Fruit fly (Drosophila melanogaster) whole organism, embryonic: ENCODE measurements around the gene Mob3.

Experiments used
- Bgb ChIP-seq: fragments of 200-800 bp; sonication (Bioruptor generic); IDR thresholded peaks from 2 replicates; pipeline ENCODE4 v1.3.6; 2022; ENCODE audit warnings: missing biosample characterization, missing genetic modification characterization; ENCODE audit not compliant: partially characterized antibody
- CG10267 ChIP-seq: fragments of 200-800 bp; sonication (Bioruptor generic); optimal IDR thresholded peaks from 2 replicates; lab custom pipeline; 2018; ENCODE audit warnings: missing biosample characterization, mild to moderate bottlenecking, missing genetic modification characterization, moderate library complexity
- CG10959 ChIP-seq: fragments of 200-800 bp; sonication (Bioruptor generic); IDR thresholded peaks from 2 replicates; pipeline ENCODE4 v1.3.6; 2022; ENCODE audit warnings: missing biosample characterization, missing genetic modification characterization
- CG12104 ChIP-seq: fragments of 200-800 bp; sonication (Bioruptor generic); optimal IDR thresholded peaks from 3 replicates; lab custom pipeline; 2016; ENCODE audit warnings: missing biosample characterization, missing genetic modification characterization
- CG12391 ChIP-seq: fragments of 200-800 bp; sonication (Bioruptor generic); optimal IDR thresholded peaks from 3 replicates; lab custom pipeline; 2018; ENCODE audit warnings: missing biosample characterization, mild to moderate bottlenecking, missing genetic modification characterization, moderate library complexity
- CG12659 ChIP-seq: fragments of 200-800 bp; sonication (Bioruptor generic); optimal IDR thresholded peaks from 3 replicates; lab custom pipeline; 2017; ENCODE audit warnings: mild to moderate bottlenecking, missing biosample characterization, missing genetic modification reagents, missing genetic modification characterization
- CG13287 ChIP-seq: fragments of 200-800 bp; sonication (Bioruptor generic); IDR thresholded peaks from 2 replicates; pipeline ENCODE4 v1.3.6; 2022; ENCODE audit warnings: missing biosample characterization, missing genetic modification characterization; ENCODE audit not compliant: partially characterized antibody
- CG14050 ChIP-seq: fragments of 200-800 bp; sonication (Bioruptor generic); IDR thresholded peaks from 3 replicates; pipeline ENCODE4 v1.3.6; 2022; ENCODE audit warnings: missing biosample characterization, missing genetic modification characterization
- CG14710 ChIP-seq: fragments of 200-800 bp; sonication (Bioruptor generic); optimal IDR thresholded peaks from 3 replicates; lab custom pipeline; 2019; ENCODE audit warnings: missing biosample characterization, mild to moderate bottlenecking, missing genetic modification characterization, moderate library complexity
- CG15011 ChIP-seq: fragments of 200-800 bp; sonication (Bioruptor generic); optimal IDR thresholded peaks from 3 replicates; lab custom pipeline; 2018; ENCODE audit warnings: missing biosample characterization, mild to moderate bottlenecking, missing genetic modification characterization
- CG15479 ChIP-seq: fragments of 200-800 bp; sonication (Bioruptor generic); optimal IDR thresholded peaks from 3 replicates; lab custom pipeline; 2019; ENCODE audit warnings: missing biosample characterization, mild to moderate bottlenecking, missing genetic modification characterization, moderate library complexity
- CG17361 ChIP-seq: fragments of 200-800 bp; sonication (Bioruptor generic); IDR thresholded peaks from 3 replicates; pipeline ENCODE4 v1.3.6; 2022; ENCODE audit warnings: missing biosample characterization, missing genetic modification characterization
- CG2116 ChIP-seq: fragments of 200-800 bp; sonication (Bioruptor generic); optimal IDR thresholded peaks from 3 replicates; lab custom pipeline; 2018; ENCODE audit warnings: missing biosample characterization, mild to moderate bottlenecking, missing genetic modification characterization
- CG30403 ChIP-seq: fragments of 200-800 bp; sonication (Bioruptor generic); optimal IDR thresholded peaks from 3 replicates; lab custom pipeline; 2016; ENCODE audit warnings: missing biosample characterization, missing genetic modification characterization
- CG30431 ChIP-seq: fragments of 200-800 bp; sonication (Bioruptor generic); optimal IDR thresholded peaks from 2 replicates; lab custom pipeline; 2017; ENCODE audit warnings: missing biosample characterization, missing genetic modification characterization
- CG3995 ChIP-seq: fragments of 200-800 bp; sonication (Bioruptor generic); optimal IDR thresholded peaks from 3 replicates; lab custom pipeline; 2016; ENCODE audit warnings: missing biosample characterization, missing genetic modification characterization
- CG42726 ChIP-seq: fragments of 200-800 bp; sonication (Bioruptor generic); IDR thresholded peaks from 2 replicates; pipeline ENCODE4 v1.3.6; 2022; ENCODE audit warnings: missing biosample characterization, missing genetic modification characterization; ENCODE audit not compliant: partially characterized antibody
- CG4617 ChIP-seq: fragments of 200-800 bp; sonication (Bioruptor generic); optimal IDR thresholded peaks from 3 replicates; lab custom pipeline; 2016; ENCODE audit warnings: missing biosample characterization, missing genetic modification characterization, borderline replicate concordance
- CG6791 ChIP-seq: fragments of 200-800 bp; sonication (Bioruptor generic); IDR thresholded peaks from 3 replicates; pipeline ENCODE4 v1.3.6; 2022; ENCODE audit warnings: missing biosample characterization, missing genetic modification characterization; ENCODE audit not compliant: partially characterized antibody
- CG8290 ChIP-seq, 3 experiments: fragments of 200-800 bp; sonication (Bioruptor generic); optimal IDR thresholded peaks; 2 replicates each; lab custom pipeline; 2016 to 2019; ENCODE audit warnings: missing biosample characterization in 3 of 3, missing genetic modification characterization in 3 of 3, mild to moderate bottlenecking in 2 of 3, moderate library complexity in 1 of 3
- CG8924 ChIP-seq: fragments of 200-800 bp; optimal IDR thresholded peaks from 3 replicates; lab custom pipeline; 2019; ENCODE audit warnings: missing biosample characterization, mild to moderate bottlenecking, missing genetic modification characterization, moderate library complexity
- Chrac-16 ChIP-seq: fragments of 200-800 bp; sonication (Bioruptor generic); optimal IDR thresholded peaks from 3 replicates; lab custom pipeline; 2016; ENCODE audit warnings: missing biosample characterization, missing genetic modification characterization
- Elba2 ChIP-seq: fragments of 200-800 bp; sonication (Bioruptor generic); optimal IDR thresholded peaks from 3 replicates; lab custom pipeline; 2016; ENCODE audit warnings: missing biosample characterization, missing genetic modification characterization
- Ets65A ChIP-seq: fragments of 200-800 bp; sonication (Bioruptor generic); peaks from one replicate; lab custom pipeline; 2016; ENCODE audit warnings: missing biosample characterization, missing genetic modification characterization
- Lhr ChIP-seq: fragments of 200-800 bp; sonication (Bioruptor generic); optimal IDR thresholded peaks from 3 replicates; lab custom pipeline; 2017; ENCODE audit warnings: mild to moderate bottlenecking, missing biosample characterization, missing genetic modification reagents, missing genetic modification characterization
- Mad ChIP-seq: fragments of 200-800 bp; sonication (Bioruptor generic); optimal IDR thresholded peaks from 2 replicates; lab custom pipeline; 2016; ENCODE audit warnings: missing biosample characterization, missing genetic modification characterization
- Pdp1 ChIP-seq, 2 experiments: fragments of 200-800 bp; sonication (Bioruptor generic); optimal IDR thresholded peaks; 3 replicates each; lab custom pipeline; 2016; ENCODE audit warnings: missing biosample characterization in 2 of 2, missing genetic modification characterization in 2 of 2, mild to moderate bottlenecking in 1 of 2, moderate library complexity in 1 of 2
- Scr ChIP-seq: fragments of 200-800 bp; sonication (Bioruptor generic); IDR thresholded peaks from 2 replicates; pipeline ENCODE4 v1.3.6; 2022; ENCODE audit warnings: missing biosample characterization, missing genetic modification characterization; ENCODE audit not compliant: partially characterized antibody
- Sox100B ChIP-seq: fragments of 200-800 bp; sonication (Bioruptor generic); optimal IDR thresholded peaks from 3 replicates; lab custom pipeline; 2018; ENCODE audit warnings: missing biosample characterization, mild to moderate bottlenecking, missing genetic modification characterization
- Trl ChIP-seq, 3 experiments: fragments of >200 bp in 2 of 3; fragments of 200-800 bp in 1 of 3; sonication (Bioruptor generic) in 1 of 3; optimal IDR thresholded peaks; 2 replicates in 1 of 3; 3 replicates in 2 of 3; lab custom pipeline; 2016 to 2017; ENCODE audit warnings: missing biosample characterization in 1 of 3, missing genetic modification characterization in 1 of 3
- amos ChIP-seq: fragments of 200-800 bp; sonication (Bioruptor generic); IDR thresholded peaks from 2 replicates; pipeline ENCODE4 v1.3.6; 2022; ENCODE audit warnings: missing biosample characterization, missing genetic modification characterization; ENCODE audit not compliant: partially characterized antibody
- ato ChIP-seq: fragments of 200-800 bp; sonication (Bioruptor generic); IDR thresholded peaks from 2 replicates; pipeline ENCODE4 v1.3.6; 2022; ENCODE audit warnings: missing biosample characterization, missing genetic modification characterization; ENCODE audit not compliant: partially characterized antibody
- bbx ChIP-seq: fragments of 200-800 bp; sonication (Bioruptor generic); IDR thresholded peaks from 2 replicates; pipeline ENCODE4 v1.3.6; 2022; ENCODE audit warnings: missing biosample characterization, missing genetic modification characterization; ENCODE audit not compliant: partially characterized antibody
- dati ChIP-seq: fragments of 200-800 bp; sonication (Bioruptor generic); IDR thresholded peaks from 2 replicates; pipeline ENCODE4 v1.3.6; 2022; ENCODE audit warnings: missing biosample characterization, missing genetic modification characterization
- dpn ChIP-seq, 2 experiments: fragments of 200-800 bp; sonication (Bioruptor generic); optimal IDR thresholded peaks; 3 replicates each; lab custom pipeline; 2016; ENCODE audit warnings: missing biosample characterization in 2 of 2, missing genetic modification characterization in 2 of 2
- fru ChIP-seq: fragments of >200 bp; optimal IDR thresholded peaks from 2 replicates; lab custom pipeline; 2017
- gcm ChIP-seq: fragments of 200-800 bp; sonication (Bioruptor generic); optimal IDR thresholded peaks from 2 replicates; lab custom pipeline; 2019; ENCODE audit warnings: missing biosample characterization, mild to moderate bottlenecking, missing genetic modification characterization, moderate library complexity
- hb ChIP-seq: fragments of 200-800 bp; sonication (Bioruptor generic); IDR thresholded peaks from 3 replicates; pipeline ENCODE4 v1.3.6; 2022; ENCODE audit warnings: missing biosample characterization, missing genetic modification characterization; ENCODE audit not compliant: partially characterized antibody
- knrl ChIP-seq: fragments of 200-800 bp; sonication (Bioruptor generic); IDR thresholded peaks from 3 replicates; pipeline ENCODE4 v1.3.6; 2022; ENCODE audit warnings: missing biosample characterization, missing genetic modification characterization; ENCODE audit not compliant: partially characterized antibody
- luna ChIP-seq: fragments of 200-800 bp; sonication (Bioruptor generic); optimal IDR thresholded peaks from 2 replicates; lab custom pipeline; 2016; ENCODE audit warnings: missing biosample characterization, missing genetic modification characterization
- nmo ChIP-seq: fragments of 200-800 bp; sonication (Bioruptor generic); optimal IDR thresholded peaks from 2 replicates; lab custom pipeline; 2018; ENCODE audit warnings: missing biosample characterization, mild to moderate bottlenecking, missing genetic modification characterization, moderate library complexity
- phol ChIP-seq: fragments of 200-800 bp; sonication (Bioruptor generic); optimal IDR thresholded peaks from 3 replicates; lab custom pipeline; 2018; ENCODE audit warnings: missing biosample characterization, mild to moderate bottlenecking, missing genetic modification characterization, moderate library complexity
- seq ChIP-seq: fragments of 200-800 bp; sonication (Bioruptor generic); IDR thresholded peaks from 2 replicates; pipeline ENCODE4 v1.3.6; 2022; ENCODE audit warnings: missing biosample characterization, missing genetic modification characterization
- sna ChIP-seq: fragments of 200-800 bp; sonication (Bioruptor generic); IDR thresholded peaks from 2 replicates; pipeline ENCODE4 v1.3.6; 2022; ENCODE audit warnings: missing biosample characterization, missing genetic modification characterization; ENCODE audit not compliant: partially characterized antibody
- unc-4 ChIP-seq: fragments of 200-800 bp; sonication (Bioruptor generic); IDR thresholded peaks from 2 replicates; pipeline ENCODE4 v1.3.6; 2022; ENCODE audit warnings: missing biosample characterization, missing genetic modification characterization; ENCODE audit not compliant: partially characterized antibody

The Mob3 gene

DNA sequence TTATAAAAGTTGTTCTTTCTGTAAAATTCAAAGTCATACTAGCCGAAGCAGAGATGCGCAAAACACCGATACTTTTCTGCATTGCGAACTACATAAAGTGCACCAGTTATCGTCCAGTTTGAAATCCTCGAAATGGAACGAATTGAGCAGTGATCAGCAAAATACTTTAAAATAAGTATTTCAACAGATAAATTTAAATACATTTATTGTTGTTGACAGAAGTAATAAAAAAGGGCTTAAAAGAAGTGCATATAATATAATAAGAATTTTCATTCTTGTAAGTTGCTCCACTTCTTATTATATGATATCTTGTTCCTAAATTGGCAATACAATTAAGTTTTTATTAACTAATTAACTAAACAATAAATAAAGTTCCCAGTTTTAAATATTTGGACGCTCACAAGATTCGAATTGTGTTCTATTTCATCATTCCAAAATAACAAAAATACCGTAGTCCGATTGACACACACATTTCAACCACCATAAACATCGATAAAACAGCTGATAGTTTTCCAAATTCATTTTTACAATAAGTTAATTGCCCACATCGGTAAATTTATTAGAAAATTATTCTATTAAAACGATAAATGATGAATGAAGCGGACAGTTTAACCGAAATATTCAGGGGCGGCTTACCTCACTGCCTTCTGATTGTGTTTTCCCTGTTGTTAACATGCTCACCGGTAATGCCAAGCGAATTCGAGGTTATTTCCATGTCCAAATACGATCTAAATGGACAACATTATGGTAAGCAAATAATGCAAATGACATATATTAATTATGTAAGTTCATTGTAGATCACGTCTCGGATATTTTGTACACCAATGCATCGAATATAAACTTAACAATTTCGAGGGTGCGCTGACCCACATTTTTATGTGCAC lies 49.4 kb downstream of the Mob3 start, which contains the start of the genes Usp14 and CG4972 (continued):
- TF ChIP-seq CG42726 (GFP tag; lab: Robert Waterston, UW): 0 out of 2 replicates have a peak, but pooled peaks have one; percentile 9
- peak; percentile 56 for TF ChIP-seq CG2116 (GFP tag; lab: Kevin White, UChicago)
- peak; percentile 66 for TF ChIP-seq knrl (GFP tag; lab: Robert Waterston, UW)
- no peak for TF ChIP-seq CG30431 (GFP tag; lab: Kevin White, UChicago)
- no peak for TF ChIP-seq gcm (GFP tag; lab: Kevin White, UChicago)
- TF ChIP-seq CG8290 (GFP tag; optimal IDR thresholded peaks at IDR 0.05; lab: Kevin White, UChicago): peak; percentile 6
- TF ChIP-seq CG8290 (tag; optimal IDR thresholded peaks at IDR 0.05; lab: Kevin White, UChicago): no peak
- no peak for TF ChIP-seq Chrac-16 (GFP tag; lab: Kevin White, UChicago)
- TF ChIP-seq hb: no peak
- TF ChIP-seq dpn (GFP tag; optimal IDR thresholded peaks at IDR 0.05; lab: Kevin White, UChicago): peak in 1 of 2 experiments; percentile 18
- TF ChIP-seq ato: no peak
- no peak for TF ChIP-seq fru (lab: Kevin White, UChicago)
- 0 out of 2 replicates have a peak, but pooled peaks have one; percentile 19 for TF ChIP-seq unc-4 (GFP tag; lab: Robert Waterston, UW)
- peak; percentile 3 for TF ChIP-seq Elba2 (GFP tag; lab: Kevin White, UChicago)
- peak; percentile 77; the same call in 2 of the 3 replicates for TF ChIP-seq CG17361
- TF ChIP-seq CG14710: peak; percentile 64
- 0 out of 2 replicates have a peak, but pooled peaks have one; percentile 9 for TF ChIP-seq sna (GFP tag; lab: Robert Waterston, UW)
- TF ChIP-seq Mad (GFP tag; lab: Kevin White, UChicago): no peak
- peak; percentile 53; the same call in 1 of the 2 replicates for TF ChIP-seq amos (GFP tag; lab: Robert Waterston, UW)
- peak in 1 of 2 experiments; percentile 27 for TF ChIP-seq Pdp1 (GFP tag; optimal IDR thresholded peaks at IDR 0.05; lab: Kevin White, UChicago)
- no peak for TF ChIP-seq CG15011
- peak; percentile 19 for TF ChIP-seq CG4617 (GFP tag; lab: Kevin White, UChicago)
- peak; percentile 9 for TF ChIP-seq Sox100B (GFP tag; lab: Kevin White, UChicago)
- TF ChIP-seq Bgb (GFP tag; lab: Robert Waterston, UW): peak; percentile 38; the same call in 1 of the 2 replicates
- TF ChIP-seq CG15479 (GFP tag; lab: Kevin White, UChicago): no peak
- no peak for TF ChIP-seq Trl (optimal IDR thresholded peaks at IDR 0.05; lab: Kevin White, UChicago)
- no peak for TF ChIP-seq Trl (GFP tag; optimal IDR thresholded peaks at IDR 0.05; lab: Kevin White, UChicago)
- TF ChIP-seq CG6791 (GFP tag; lab: Robert Waterston, UW): peak; percentile 56; the same call in 2 of the 3 replicates
- TF ChIP-seq Scr (GFP tag; lab: Robert Waterston, UW): peak; percentile 54; the same call in 1 of the 2 replicates
- peak; percentile 25 for TF ChIP-seq Ets65A (GFP tag; lab: Kevin White, UChicago)
- TF ChIP-seq dati (GFP tag; lab: Robert Waterston, UW): no peak
- peak; percentile 41 for TF ChIP-seq CG12659 (GFP tag; lab: Kevin White, UChicago)
- peak; percentile 60 for TF ChIP-seq phol
- no peak for TF ChIP-seq luna (GFP tag; lab: Kevin White, UChicago)
- TF ChIP-seq CG30403 (GFP tag; lab: Kevin White, UChicago): peak; percentile 45
- peak; percentile 71 for TF ChIP-seq nmo
- TF ChIP-seq CG10959 (GFP tag; lab: Robert Waterston, UW): no peak
- TF ChIP-seq CG10267 (tag; lab: Kevin White, UChicago): peak; percentile 16
- no peak for TF ChIP-seq CG14050 (GFP tag; lab: Robert Waterston, UW)
- TF ChIP-seq seq: no peak
- peak; percentile 23; the same call in 1 of the 2 replicates for TF ChIP-seq CG13287
- TF ChIP-seq CG8924 (tag; lab: Kevin White, UChicago): peak; percentile 40
- TF ChIP-seq bbx (GFP tag; lab: Robert Waterston, UW): peak; percentile 42
- peak; percentile 20 for TF ChIP-seq CG12104
- TF ChIP-seq CG12391 (tag; lab: Kevin White, UChicago): peak; percentile 38
- peak; percentile 77 for TF ChIP-seq CG3995 (GFP tag; lab: Kevin White, UChicago)
- TF ChIP-seq Lhr (GFP tag; lab: Kevin White, UChicago): peak; percentile 9
